Worm (Caenorhabditis elegans) whole organism, young adult: ENCODE results near the gene F35E8.6.

Source experiments
- nhr-179 ChIP-seq: sonication (generic microtip); optimal IDR thresholded peaks from 2 replicates; lab custom pipeline; 2016; ENCODE audit warnings: mild to moderate bottlenecking, missing genetic modification characterization, missing compliant biosample characterization
- unc-130 ChIP-seq: sonication (generic microtip); optimal IDR thresholded peaks from 2 replicates; lab custom pipeline; 2016; ENCODE audit warnings: missing genetic modification reagents, missing genetic modification characterization, missing compliant biosample characterization

- TF ChIP-seq unc-130 (GFP tag; lab: Kevin White, UChicago) (no peak), nhr-179 (tag; lab: Kevin White, UChicago) (no peak)
These were observed 20.4 kb downstream of the F35E8.6 start, which contains the start of gene srw-26 for ce11 chrV:15932390-15932789.
